Fruit fly (Drosophila melanogaster) whole organism, prepupa: ENCODE measurements around the gene APP-BP1.

Experiments used
- CG11902 ChIP-seq: fragments of 200-800 bp; sonication (Bioruptor generic); optimal IDR thresholded peaks from 3 replicates; lab custom pipeline; 2016; ENCODE audit warnings: missing biosample characterization, missing genetic modification characterization
- CG15336 ChIP-seq: fragments of 200-800 bp; sonication (Bioruptor generic); IDR thresholded peaks from 2 replicates; pipeline ENCODE4 v1.3.6; 2022; ENCODE audit warnings: missing biosample characterization, missing genetic modification characterization
- CG1621 ChIP-seq: fragments of 200-800 bp; sonication (Bioruptor generic); optimal IDR thresholded peaks from 3 replicates; lab custom pipeline; 2018; ENCODE audit warnings: missing biosample characterization, mild to moderate bottlenecking, missing genetic modification characterization
- CG3032 ChIP-seq: fragments of 200-800 bp; optimal IDR thresholded peaks from 2 replicates; lab custom pipeline; 2019; ENCODE audit warnings: missing biosample characterization, mild to moderate bottlenecking, missing genetic modification characterization, moderate library complexity
- CG32006 ChIP-seq: fragments of 200-800 bp; sonication (Bioruptor generic); optimal IDR thresholded peaks from 3 replicates; lab custom pipeline; 2017; ENCODE audit warnings: missing biosample characterization, mild to moderate bottlenecking, missing genetic modification characterization
- CG34406 ChIP-seq: fragments of 200-800 bp; sonication (Bioruptor generic); optimal IDR thresholded peaks from 3 replicates; lab custom pipeline; 2016; ENCODE audit warnings: missing biosample characterization, missing genetic modification characterization
- CG3919 ChIP-seq: fragments of 200-800 bp; sonication (Bioruptor generic); optimal IDR thresholded peaks from 3 replicates; lab custom pipeline; 2016; ENCODE audit warnings: missing biosample characterization, missing genetic modification characterization
- CG4318 ChIP-seq: fragments of 200-800 bp; sonication (Bioruptor generic); optimal IDR thresholded peaks from 3 replicates; lab custom pipeline; 2017; ENCODE audit warnings: missing biosample characterization, mild to moderate bottlenecking, missing genetic modification characterization
- CG6163 ChIP-seq: fragments of 200-800 bp; sonication (Bioruptor generic); IDR thresholded peaks from 3 replicates; pipeline ENCODE4 v1.3.6; 2022; ENCODE audit warnings: missing biosample characterization, missing genetic modification characterization
- CG7368 ChIP-seq: fragments of 200-800 bp; sonication (Bioruptor generic); optimal IDR thresholded peaks from 3 replicates; lab custom pipeline; 2016; ENCODE audit warnings: missing biosample characterization, missing genetic modification characterization
- CG8319 ChIP-seq: fragments of 200-800 bp; sonication (Bioruptor generic); optimal IDR thresholded peaks from 3 replicates; lab custom pipeline; 2016; ENCODE audit warnings: missing biosample characterization, missing genetic modification characterization
- CG8632 ChIP-seq: fragments of 200-800 bp; sonication (Bioruptor generic); optimal IDR thresholded peaks from 3 replicates; lab custom pipeline; 2016; ENCODE audit warnings: missing biosample characterization, missing genetic modification characterization
- CG9139 ChIP-seq: fragments of 200-800 bp; sonication (Bioruptor generic); optimal IDR thresholded peaks from 3 replicates; lab custom pipeline; 2017; ENCODE audit warnings: missing biosample characterization, mild to moderate bottlenecking, missing genetic modification characterization
- Eip78C ChIP-seq: fragments of 200-800 bp; sonication (Bioruptor generic); peaks from one replicate; lab custom pipeline; 2016; ENCODE audit warnings: missing biosample characterization, missing genetic modification characterization
- Eip93F ChIP-seq: fragments of 200-800 bp; sonication (Bioruptor generic); optimal IDR thresholded peaks from 2 replicates; lab custom pipeline; 2016; ENCODE audit warnings: missing biosample characterization, mild to moderate bottlenecking, missing genetic modification characterization
- Ets96B ChIP-seq: fragments of 200-800 bp; optimal IDR thresholded peaks from 2 replicates; lab custom pipeline; 2019; ENCODE audit warnings: missing biosample characterization, mild to moderate bottlenecking, missing genetic modification characterization, moderate library complexity
- Gug ChIP-seq: fragments of 200-800 bp; sonication (Bioruptor generic); IDR thresholded peaks from 2 replicates; pipeline ENCODE4 v1.3.6; 2022; ENCODE audit warnings: missing biosample characterization, missing genetic modification characterization
- Hr38 ChIP-seq: sonication (Bioruptor generic); optimal IDR thresholded peaks from 2 replicates; lab custom pipeline; 2016; ENCODE audit warnings: missing biosample characterization, missing genetic modification characterization
- Lpt ChIP-seq: fragments of 200-800 bp; sonication (Bioruptor generic); optimal IDR thresholded peaks from 3 replicates; lab custom pipeline; 2016; ENCODE audit warnings: missing biosample characterization, missing genetic modification characterization
- Met ChIP-seq: fragments of 200-800 bp; sonication (Bioruptor generic); optimal IDR thresholded peaks from 3 replicates; lab custom pipeline; 2016; ENCODE audit warnings: missing biosample characterization, missing genetic modification characterization
- OdsH ChIP-seq: fragments of 200-800 bp; sonication (Bioruptor generic); optimal IDR thresholded peaks from 3 replicates; lab custom pipeline; 2016; ENCODE audit warnings: missing biosample characterization, missing genetic modification characterization
- Smox ChIP-seq: fragments of 200-800 bp; sonication (Bioruptor generic); optimal IDR thresholded peaks from 3 replicates; lab custom pipeline; 2016; ENCODE audit warnings: missing biosample characterization, missing genetic modification characterization
- Sox102F ChIP-seq: fragments of 200-800 bp; sonication (Bioruptor generic); optimal IDR thresholded peaks from 2 replicates; lab custom pipeline; 2016; ENCODE audit warnings: missing biosample characterization, mild to moderate bottlenecking, missing genetic modification characterization
- acj6 ChIP-seq: fragments of 200-800 bp; sonication (Bioruptor generic); optimal IDR thresholded peaks from 3 replicates; lab custom pipeline; 2016; ENCODE audit warnings: missing biosample characterization, missing genetic modification characterization
- dac ChIP-seq: fragments of 200-800 bp; sonication (Bioruptor generic); optimal IDR thresholded peaks from 2 replicates; lab custom pipeline; 2017; ENCODE audit warnings: missing biosample characterization, mild to moderate bottlenecking, missing genetic modification characterization
- dsx ChIP-seq: fragments of 200-800 bp; optimal IDR thresholded peaks from 3 replicates; lab custom pipeline; 2019; ENCODE audit warnings: missing biosample characterization, mild to moderate bottlenecking, missing genetic modification characterization, moderate library complexity; ENCODE audit not compliant: poor library complexity, severe bottlenecking
- eg ChIP-seq: fragments of 200-800 bp; sonication (Bioruptor generic); IDR thresholded peaks from 3 replicates; pipeline ENCODE4 v1.3.6; 2022; ENCODE audit warnings: missing biosample characterization, missing genetic modification characterization
- esn ChIP-seq: fragments of 200-800 bp; sonication (Bioruptor generic); optimal IDR thresholded peaks from 2 replicates; lab custom pipeline; 2016; ENCODE audit warnings: missing biosample characterization, mild to moderate bottlenecking, missing genetic modification characterization, moderate library complexity
- fd85E ChIP-seq: fragments of 200-800 bp; sonication (Bioruptor generic); optimal IDR thresholded peaks from 3 replicates; lab custom pipeline; 2016; ENCODE audit warnings: missing biosample characterization, missing genetic modification characterization
- fkh ChIP-seq: fragments of 200-800 bp; sonication (Bioruptor generic); optimal IDR thresholded peaks from 3 replicates; lab custom pipeline; 2017; ENCODE audit warnings: missing biosample characterization, mild to moderate bottlenecking, missing genetic modification characterization, moderate library complexity
- ss ChIP-seq, 2 experiments: fragments of 200-800 bp; sonication (Bioruptor generic); optimal IDR thresholded peaks; 2 replicates in 1 of 2; 3 replicates in 1 of 2; lab custom pipeline; 2017 to 2018; ENCODE audit warnings: mild to moderate bottlenecking in 2 of 2, missing biosample characterization in 2 of 2, missing genetic modification characterization in 2 of 2, moderate library complexity in 1 of 2
- vri ChIP-seq: fragments of 200-800 bp; sonication (Bioruptor generic); optimal IDR thresholded peaks from 3 replicates; lab custom pipeline; 2016; ENCODE audit warnings: missing biosample characterization, mild to moderate bottlenecking, missing genetic modification characterization

Gene APP-BP1

DNA sequence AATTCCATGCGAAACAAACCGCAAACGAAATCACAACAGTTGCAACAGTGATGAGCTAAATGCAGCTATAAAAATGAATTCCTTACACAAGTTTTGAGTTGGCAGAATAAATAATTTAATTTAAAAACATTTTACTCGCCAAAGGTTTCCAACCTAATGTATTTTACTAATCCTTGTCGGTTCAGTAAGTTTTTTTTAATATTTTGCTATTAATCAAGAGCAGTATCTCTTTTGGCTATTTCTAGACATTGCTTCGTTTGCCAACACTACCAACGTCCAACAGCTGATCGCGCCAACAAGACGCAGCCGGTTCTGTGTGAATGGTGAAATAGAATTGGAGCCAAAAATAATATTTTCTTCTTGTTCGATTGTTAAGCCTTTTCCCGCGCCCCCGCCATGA lies 33.5 kb upstream of the APP-BP1 start, which contains the start of the genes CG32075, CG45101 and SuUR (continued):
- TF ChIP-seq CG8632 (GFP tag; lab: Kevin White, UChicago) (peak; percentile 73), CG8319 (GFP tag; lab: Kevin White, UChicago) (peak; percentile 81), esn (peak; percentile 92), Eip93F (GFP tag; lab: Kevin White, UChicago) (peak; percentile 38), CG7368 (GFP tag; lab: Kevin White, UChicago) (peak; percentile 68), CG3919 (GFP tag; lab: Kevin White, UChicago) (peak; percentile 76), eg (GFP tag; lab: Robert Waterston, UW) (peak; percentile 88; the same call in 2 of the 3 replicates), Hr38 (peak; percentile 65), fkh (GFP tag; lab: Kevin White, UChicago) (peak; percentile 43), Lpt (GFP tag; lab: Kevin White, UChicago) (peak; percentile 56), CG11902 (peak; percentile 73), Gug (peak; percentile 79), dac (GFP tag; lab: Kevin White, UChicago) (peak; percentile 52), Smox (GFP tag; lab: Kevin White, UChicago) (no peak), CG1621 (tag; lab: Kevin White, UChicago) (peak; percentile 21), CG9139 (GFP tag; lab: Kevin White, UChicago) (no peak), CG4318 (GFP tag; lab: Kevin White, UChicago) (peak; percentile 68), CG34406 (peak; percentile 82), Met (peak; percentile 87), ss (GFP tag; optimal IDR thresholded peaks at IDR 0.05; lab: Kevin White, UChicago) (peak; percentile 7 to 67), Sox102F (GFP tag; lab: Kevin White, UChicago) (peak; percentile 81), Ets96B (tag; lab: Kevin White, UChicago) (peak; percentile 75)

- no peak for TF ChIP-seq CG3032 (tag; lab: Kevin White, UChicago)
- peak; percentile 82 for TF ChIP-seq vri (GFP tag; lab: Kevin White, UChicago)
- peak; percentile 10 for TF ChIP-seq fkh (GFP tag; lab: Kevin White, UChicago)
- peak; percentile 16 for TF ChIP-seq Eip78C (GFP tag; lab: Kevin White, UChicago)
These were observed 32.4 kb upstream of the APP-BP1 start for dm6 chr3L:11065850-11066249.

dm6 chr3L:11069764-11070163 lies 28.4 kb upstream of the APP-BP1 start, which contains the start of gene CG6310:
Gene CG6310, minus strand, starts transcription at chr3L:11069864.
- TF ChIP-seq esn, result peak; percentile 0
- TF ChIP-seq Eip93F (GFP tag; lab: Kevin White, UChicago), result no peak
- 0 out of 3 replicates have a peak, but pooled peaks have one; percentile 8 for TF ChIP-seq eg (GFP tag; lab: Robert Waterston, UW)
- no peak for TF ChIP-seq CG1621 (tag; lab: Kevin White, UChicago)
- no peak for TF ChIP-seq fd85E (GFP tag; lab: Kevin White, UChicago)

- TF ChIP-seq ss (GFP tag; optimal IDR thresholded peaks at IDR 0.05; lab: Kevin White, UChicago) (no peak), CG11902 (no peak), CG6163 (peak; percentile 39; the same call in 1 of the 3 replicates), acj6 (no peak), CG15336 (GFP tag; lab: Robert Waterston, UW) (no peak; the same call in 1 of the 2 replicates), vri (GFP tag; lab: Kevin White, UChicago) (peak; percentile 99)
These were observed 27.8 kb upstream of the APP-BP1 start, which contains the start of gene Mocs1 for dm6 chr3L:11070372-11070854. Gene Mocs1, plus strand, starts transcription at chr3L:11070526.

DNA sequence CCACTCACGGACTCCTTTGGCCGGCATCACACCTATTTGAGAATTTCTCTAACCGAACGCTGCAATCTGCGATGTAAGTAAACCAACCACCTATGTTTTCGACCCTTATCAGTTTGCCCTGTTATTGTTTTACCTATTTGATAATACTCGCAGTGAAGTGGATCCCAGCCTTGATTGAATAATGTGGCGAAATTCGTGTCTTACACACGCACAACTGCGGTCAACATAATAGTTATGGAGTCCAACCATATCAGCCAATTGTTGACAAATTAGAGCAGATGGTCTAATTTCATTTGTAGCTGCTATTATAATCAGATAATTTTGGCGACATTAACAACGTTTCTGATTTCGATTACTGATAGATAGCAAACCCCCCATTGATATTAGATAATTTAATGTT lies 27.2 kb upstream of the APP-BP1 start:
- TF ChIP-seq OdsH (GFP tag; lab: Kevin White, UChicago) (no peak), CG32006 (no peak), Smox (GFP tag; lab: Kevin White, UChicago) (no peak), dsx (GFP tag; lab: Kevin White, UChicago) (no peak), CG7368 (GFP tag; lab: Kevin White, UChicago) (no peak)
